Worm (Caenorhabditis elegans) whole organism, late embryonic: ENCODE results near the gene F39H12.1.

ENCODE experiments used
- che-1 ChIP-seq: sonication (generic microtip); optimal IDR thresholded peaks from 2 replicates; lab custom pipeline; 2016; ENCODE audit warnings: mild to moderate bottlenecking, missing genetic modification characterization, missing compliant biosample characterization
- dmd-4 ChIP-seq: sonication (generic microtip); optimal IDR thresholded peaks from 2 replicates; lab custom pipeline; 2016; ENCODE audit warnings: borderline replicate concordance, missing genetic modification characterization, missing compliant biosample characterization
- pha-4 ChIP-seq: fragments of 150-350 bp; optimal IDR thresholded peaks from 2 replicates; lab custom pipeline; 2018; ENCODE audit warnings: missing biosample characterization, missing genetic modification reagents, missing genetic modification characterization

- TF ChIP-seq pha-4 (tag; lab: Kevin White, UChicago) (no peak), dmd-4 (tag; lab: Kevin White, UChicago) (peak; percentile 57), che-1 (tag; lab: Kevin White, UChicago) (no peak)
Observed at ce11 chrX:806515-806914, 28.1 kb upstream of the F39H12.1 start.
